Worm (Caenorhabditis elegans) whole organism, L3 larva: Measurements from ENCODE around the gene W03F9.2.

ENCODE experiments used
- ama-1 ChIP-seq: fragments of 150-350 bp; optimal IDR thresholded peaks from 2 replicates; lab custom pipeline; 2018
- elt-1 ChIP-seq: fragments of 150-350 bp; optimal IDR thresholded peaks from 2 replicates; lab custom pipeline; 2014; ENCODE audit warnings: missing biosample characterization, missing genetic modification characterization
- mdl-1 ChIP-seq: fragments of 150-350 bp; optimal IDR thresholded peaks from 2 replicates; lab custom pipeline; 2014; ENCODE audit warnings: missing biosample characterization, missing genetic modification characterization
- nhr-67 ChIP-seq: fragments of 150-350 bp; optimal IDR thresholded peaks from 2 replicates; lab custom pipeline; 2014; ENCODE audit warnings: missing biosample characterization, missing genetic modification characterization

DNA sequence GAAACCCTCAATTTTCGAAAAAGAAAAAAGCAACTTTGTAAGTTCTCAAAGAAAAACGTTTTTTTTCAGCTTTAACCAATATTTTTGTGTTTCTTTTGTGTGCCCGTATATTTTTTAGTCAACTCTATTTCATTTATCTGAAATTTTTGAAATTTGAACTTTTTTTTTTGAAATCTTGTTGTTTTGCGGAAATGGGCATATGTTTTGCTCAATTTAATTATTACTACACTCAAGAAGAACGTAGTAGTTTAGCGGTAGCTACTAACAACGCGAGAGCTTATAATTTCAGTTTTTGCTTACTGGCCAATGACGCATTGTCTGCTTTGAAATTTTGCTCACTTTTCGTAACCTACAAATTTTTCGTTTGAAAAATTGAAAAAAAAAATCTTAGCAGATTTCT lies 17.0 kb upstream of the W03F9.2 start, which contains the start of gene srh-82:
- no peak for TF ChIP-seq mdl-1
- no peak for TF ChIP-seq nhr-67
- TF ChIP-seq ama-1 (lab: Kevin White, UChicago) = no peak
- no peak for TF ChIP-seq elt-1 (tag; lab: Kevin White, UChicago)
